Worm (Caenorhabditis elegans) whole organism, early embryonic: ENCODE data around the gene hsp-90.

Experiments used
- B0310.2 ChIP-seq: sonication (generic microtip); optimal IDR thresholded peaks from 2 replicates; lab custom pipeline; 2016; ENCODE audit warnings: mild to moderate bottlenecking, missing genetic modification characterization, missing compliant biosample characterization
- aly-1 ChIP-seq: sonication (generic microtip); optimal IDR thresholded peaks from 2 replicates; lab custom pipeline; 2016; ENCODE audit warnings: missing genetic modification characterization, missing compliant biosample characterization
- ama-1 ChIP-seq: fragments of 150-350 bp; optimal IDR thresholded peaks from 2 replicates; lab custom pipeline; 2014
- ceh-36 ChIP-seq: sonication (generic microtip); optimal IDR thresholded peaks from 2 replicates; lab custom pipeline; 2016; ENCODE audit warnings: missing genetic modification characterization, inconsistent platforms, missing compliant biosample characterization
- hmbx-1 ChIP-seq: sonication (generic microtip); optimal IDR thresholded peaks from 2 replicates; lab custom pipeline; 2016; ENCODE audit warnings: mild to moderate bottlenecking, missing genetic modification characterization, missing compliant biosample characterization
- hmg-4 ChIP-seq: fragments of 200-800 bp; sonication (Bioruptor generic); optimal IDR thresholded peaks from 2 replicates; lab custom pipeline; 2018; ENCODE audit warnings: mild to moderate bottlenecking, missing genetic modification characterization, missing compliant biosample characterization
- hnd-1 ChIP-seq: sonication (generic microtip); optimal IDR thresholded peaks from 2 replicates; lab custom pipeline; 2016; ENCODE audit warnings: missing genetic modification characterization, missing compliant biosample characterization
- scrt-1 ChIP-seq: fragments of 200-800 bp; sonication (Bioruptor generic); IDR thresholded peaks from 2 replicates; pipeline ENCODE4 v1.3.6; 2022; ENCODE audit warnings: missing genetic modification characterization, missing compliant biosample characterization
- tbx-11 ChIP-seq: fragments of 200-800 bp; sonication (Bioruptor generic); IDR thresholded peaks from 2 replicates; pipeline ENCODE4 v1.3.6; 2022; ENCODE audit warnings: missing genetic modification characterization, missing compliant biosample characterization
- tbx-37 ChIP-seq: fragments of 200-800 bp; sonication (Bioruptor generic); conservative IDR thresholded peaks from 2 replicates; pipeline ENCODE4 v1.3.6; 2022; ENCODE audit warnings: missing genetic modification reagents, missing genetic modification characterization, missing compliant biosample characterization
- tra-4 ChIP-seq: sonication (generic microtip); optimal IDR thresholded peaks from 2 replicates; lab custom pipeline; 2017; ENCODE audit warnings: missing genetic modification characterization, missing compliant biosample characterization

The hsp-90 gene

ce11 chrV:14734187-14734765, 49.6 kb downstream of the hsp-90 start, which contains the start of gene unc-61:
unc-61 (minus strand) TSS chrV:14734237.
- no peak for TF ChIP-seq ceh-36 (tag; lab: Kevin White, UChicago)
- TF ChIP-seq ama-1, result no peak
- TF ChIP-seq tbx-37 (GFP tag; lab: Robert Waterston, UW), result no peak
- no peak for TF ChIP-seq hmbx-1 (tag; lab: Kevin White, UChicago)
- no peak for TF ChIP-seq B0310.2
- TF ChIP-seq hmg-4, result no peak
- no peak for TF ChIP-seq aly-1 (tag; lab: Kevin White, UChicago)
- no peak for TF ChIP-seq scrt-1

- TF ChIP-seq hnd-1 (tag; lab: Kevin White, UChicago) (no peak), tbx-11 (GFP tag; lab: Robert Waterston, UW) (no peak), B0310.2 (no peak), tbx-37 (GFP tag; lab: Robert Waterston, UW) (no peak), aly-1 (tag; lab: Kevin White, UChicago) (no peak), tra-4 (tag; lab: Kevin White, UChicago) (no peak)
Observed at ce11 chrV:14736851-14737250, 52.1 kb downstream of the hsp-90 start, which contains the start of gene Y50E8A.5. Y50E8A.5 (minus strand) TSS chrV:14736951.
